Comparison of ENCODE assay signal across 2 fruit fly cellular contexts in the genomic region with DNA sequence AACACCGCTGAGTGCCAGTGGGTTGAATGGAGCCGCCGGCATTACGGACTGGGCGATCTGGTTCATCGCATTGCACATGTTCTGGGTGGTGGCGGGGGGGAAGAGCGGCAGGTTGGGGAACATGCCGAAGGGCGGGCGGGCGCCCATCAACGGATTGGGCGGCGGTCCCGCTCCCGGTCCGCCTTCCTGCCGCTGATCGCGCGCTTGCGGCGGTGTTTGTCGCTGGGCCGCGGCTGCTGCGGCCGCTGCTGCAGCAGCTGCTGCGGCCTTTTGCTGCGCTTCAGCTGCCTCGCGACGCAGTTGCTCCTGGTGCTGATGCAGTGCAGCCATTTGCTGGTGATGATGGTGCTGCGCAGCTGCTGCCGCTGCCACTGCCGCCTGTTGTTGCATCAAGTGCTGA.
TF ChIP-seq lines count a peak whose summit lies in the region.

No protein-coding gene starts in this region.

- no peak for TF ChIP-seq CTCF in whole organism, embryonic (GFP tag; optimal IDR thresholded peaks at IDR 0.05; lab: Kevin White, UChicago)

TF ChIP-seq in whole organism, embryonic, 481 proteins besides CTCF, POLR2A, EP300 and RAD21:
- TF ChIP-seq aop (GFP tag; IDR thresholded peaks at IDR 0.05; lab: Robert Waterston, UW) (no peak), hkb (optimal IDR thresholded peaks at IDR 0.05; lab: Kevin White, UChicago) (no peak), hkb (GFP tag; IDR thresholded peaks at IDR 0.05; lab: Robert Waterston, UW) (no peak), CG8478 (optimal IDR thresholded peaks at IDR 0.05; lab: Kevin White, UChicago) (no peak), CG6683 (GFP tag; optimal IDR thresholded peaks at IDR 0.05; lab: Kevin White, UChicago) (no peak), Dbx (GFP tag; IDR thresholded peaks at IDR 0.05; lab: Robert Waterston, UW) (no peak), CG6791 (GFP tag; IDR thresholded peaks at IDR 0.05; lab: Robert Waterston, UW; ENCODE audit: partially characterized antibody) (0 out of 3 replicates have a peak, but pooled peaks have one; percentile 11), B-H1 (GFP tag; IDR thresholded peaks at IDR 0.05; lab: Robert Waterston, UW) (no peak), Hr39 (optimal IDR thresholded peaks at IDR 0.05; lab: Kevin White, UChicago) (peak; percentile 47), CG7928 (GFP tag; optimal IDR thresholded peaks at IDR 0.05; lab: Kevin White, UChicago) (no peak), row (GFP tag; IDR thresholded peaks at IDR 0.05; lab: Robert Waterston, UW) (0 out of 3 replicates have a peak, but pooled peaks have one; percentile 7), Hey (tag; optimal IDR thresholded peaks at IDR 0.05; lab: Kevin White, UChicago) (no peak), CG9437 (GFP tag; optimal IDR thresholded peaks at IDR 0.05; lab: Kevin White, UChicago) (no peak), CG11560 (tag; IDR thresholded peaks at IDR 0.05; lab: Robert Waterston, UW) (no peak), crol (GFP tag; IDR thresholded peaks at IDR 0.05; lab: Robert Waterston, UW) (peak; percentile 38; the same call in 1 of the 2 replicates)

TF ChIP-seq in whole organism, wandering third instar larva, 38 proteins besides CTCF, POLR2A, EP300 and RAD21:
- no peak for TF ChIP-seq brk (GFP tag; optimal IDR thresholded peaks at IDR 0.05; lab: Kevin White, UChicago)
- peak; percentile 96 for TF ChIP-seq Dfd (GFP tag; optimal IDR thresholded peaks at IDR 0.05; lab: Kevin White, UChicago)
